Fruit fly (Drosophila melanogaster): ENCODE measurements around the gene Bap111.

Gene Bap111

dm6 chrX:9192429-9192828 lies 43.3 kb downstream of the Bap111 start, which contains the start of gene CG12056:
TSS of gene CG12056 (plus strand) at chrX:9192669.
- no peak for TF ChIP-seq CG17801 (GFP tag; optimal IDR thresholded peaks at IDR 0.05; ENCODE audit: partially characterized antibody)

- peak; percentile 70 for TF ChIP-seq CG17801 (GFP tag; optimal IDR thresholded peaks at IDR 0.05; ENCODE audit: partially characterized antibody)
Measured at dm6 chrX:9193604-9194003, 44.5 kb downstream of the Bap111 start, which contains the start of gene CG12106. TSS of gene CG12106 (plus strand) at chrX:9193898.

- TF ChIP-seq CG17801 (GFP tag; optimal IDR thresholded peaks at IDR 0.05; ENCODE audit: partially characterized antibody): no peak
Measured at dm6 chrX:9195311-9195710, 46.2 kb downstream of the Bap111 start.

dm6 chrX:9196362-9196761 lies 47.3 kb downstream of the Bap111 start, which contains the start of gene CG12118:
TSS of gene CG12118 (minus strand) at chrX:9196414.
- peak; percentile 89 for TF ChIP-seq CG17801 (GFP tag; optimal IDR thresholded peaks at IDR 0.05; ENCODE audit: partially characterized antibody)

dm6 chrX:9200234-9200633 lies 51.1 kb downstream of the Bap111 start:
- no peak for TF ChIP-seq CG17801 (GFP tag; optimal IDR thresholded peaks at IDR 0.05; ENCODE audit: partially characterized antibody)

- no peak for TF ChIP-seq CG17801 (GFP tag; optimal IDR thresholded peaks at IDR 0.05; ENCODE audit: partially characterized antibody)
Measured at dm6 chrX:9201080-9201479, 52.0 kb downstream of the Bap111 start.
